Fruit fly (Drosophila melanogaster) whole organism, embryonic: ENCODE results near the gene CG31313.

Source experiments
- Aef1 ChIP-seq: fragments of 200-800 bp; sonication (Bioruptor generic); IDR thresholded peaks from 3 replicates; pipeline ENCODE4 v1.3.6; 2022; ENCODE audit warnings: missing biosample characterization, missing genetic modification characterization
- Asciz ChIP-seq: fragments of 200-800 bp; sonication (Bioruptor generic); optimal IDR thresholded peaks from 2 replicates; lab custom pipeline; 2017; ENCODE audit warnings: missing biosample characterization, mild to moderate bottlenecking, missing genetic modification characterization, missing genetic modification reagents
- CG12071 ChIP-seq: fragments of 200-800 bp; sonication (Bioruptor generic); optimal IDR thresholded peaks from 3 replicates; lab custom pipeline; 2018; ENCODE audit warnings: missing biosample characterization, mild to moderate bottlenecking, missing genetic modification characterization
- CG12769 ChIP-seq: fragments of 200-800 bp; sonication (Bioruptor generic); optimal IDR thresholded peaks from 2 replicates; lab custom pipeline; 2019; ENCODE audit warnings: missing biosample characterization, mild to moderate bottlenecking, missing genetic modification characterization, moderate library complexity
- CG13775 ChIP-seq: fragments of 200-800 bp; sonication (Bioruptor generic); optimal IDR thresholded peaks from 3 replicates; lab custom pipeline; 2017; ENCODE audit warnings: missing biosample characterization, mild to moderate bottlenecking, missing genetic modification characterization
- CG14441 ChIP-seq: fragments of 200-800 bp; sonication (Bioruptor generic); IDR thresholded peaks from 2 replicates; pipeline ENCODE4 v1.3.6; 2022; ENCODE audit warnings: missing biosample characterization, missing genetic modification characterization
- CG15073 ChIP-seq: fragments of 200-800 bp; sonication (Bioruptor generic); optimal IDR thresholded peaks from 2 replicates; lab custom pipeline; 2016; ENCODE audit warnings: missing biosample characterization, missing genetic modification characterization
- CG15601 ChIP-seq: fragments of 200-800 bp; sonication (Bioruptor generic); optimal IDR thresholded peaks from 3 replicates; lab custom pipeline; 2019; ENCODE audit warnings: missing biosample characterization, mild to moderate bottlenecking, missing genetic modification characterization, moderate library complexity
- CG17612 ChIP-seq: fragments of 200-800 bp; sonication (Bioruptor generic); IDR thresholded peaks from 2 replicates; pipeline ENCODE4 v1.3.6; 2022; ENCODE audit warnings: missing biosample characterization, missing genetic modification characterization
- CG18262 ChIP-seq: fragments of 200-800 bp; optimal IDR thresholded peaks from 3 replicates; lab custom pipeline; 2019; ENCODE audit warnings: missing biosample characterization, mild to moderate bottlenecking, missing genetic modification characterization, moderate library complexity
- CG2120 ChIP-seq: fragments of 200-800 bp; sonication (Bioruptor generic); optimal IDR thresholded peaks from 3 replicates; lab custom pipeline; 2016; ENCODE audit warnings: missing biosample characterization, missing genetic modification characterization
- CG2199 ChIP-seq: fragments of 200-800 bp; sonication (Bioruptor generic); IDR thresholded peaks from 3 replicates; pipeline ENCODE4 v1.3.6; 2022; ENCODE audit warnings: missing biosample characterization, missing genetic modification characterization
- CG2875 ChIP-seq: fragments of 200-800 bp; sonication (Bioruptor generic); optimal IDR thresholded peaks from 2 replicates; lab custom pipeline; 2017; ENCODE audit warnings: missing biosample characterization, mild to moderate bottlenecking, missing genetic modification characterization, missing genetic modification reagents
- CG34224 ChIP-seq: fragments of 200-800 bp; sonication (Bioruptor generic); IDR thresholded peaks from 3 replicates; pipeline ENCODE4 v1.3.6; 2022; ENCODE audit warnings: missing biosample characterization, missing genetic modification characterization; ENCODE audit not compliant: partially characterized antibody
- CG42726 ChIP-seq: fragments of 200-800 bp; sonication (Bioruptor generic); IDR thresholded peaks from 2 replicates; pipeline ENCODE4 v1.3.6; 2022; ENCODE audit warnings: missing biosample characterization, missing genetic modification characterization; ENCODE audit not compliant: partially characterized antibody
- CG5953 ChIP-seq: fragments of 200-800 bp; sonication (Bioruptor generic); IDR thresholded peaks from 2 replicates; pipeline ENCODE4 v1.3.6; 2022; ENCODE audit warnings: missing biosample characterization, missing genetic modification characterization
- CG8290 ChIP-seq, 3 experiments: fragments of 200-800 bp; sonication (Bioruptor generic); optimal IDR thresholded peaks; 2 replicates each; lab custom pipeline; 2016 to 2019; ENCODE audit warnings: missing biosample characterization in 3 of 3, missing genetic modification characterization in 3 of 3, mild to moderate bottlenecking in 2 of 3, moderate library complexity in 1 of 3
- CHES-1-like ChIP-seq: fragments of 200-800 bp; sonication (Bioruptor generic); optimal IDR thresholded peaks from 2 replicates; lab custom pipeline; 2016; ENCODE audit warnings: missing biosample characterization, missing genetic modification characterization
- Deaf1 ChIP-seq: fragments of 200-800 bp; optimal IDR thresholded peaks from 3 replicates; lab custom pipeline; 2019; ENCODE audit warnings: missing biosample characterization, mild to moderate bottlenecking, missing genetic modification characterization, moderate library complexity
- E2f1 ChIP-seq: fragments of 200-800 bp; sonication (Bioruptor generic); IDR thresholded peaks from 2 replicates; pipeline ENCODE4 v1.3.6; 2022; ENCODE audit warnings: missing biosample characterization, missing genetic modification characterization
- Gug ChIP-seq: fragments of 200-800 bp; sonication (Bioruptor generic); IDR thresholded peaks from 4 replicates; pipeline ENCODE4 v1.3.6; 2022; ENCODE audit warnings: missing biosample characterization, missing genetic modification characterization
- Hey ChIP-seq: fragments of 200-800 bp; sonication (Bioruptor generic); optimal IDR thresholded peaks from 3 replicates; lab custom pipeline; 2018; ENCODE audit warnings: missing biosample characterization, mild to moderate bottlenecking, missing genetic modification characterization
- Jarid2 ChIP-seq: fragments of 200-800 bp; sonication (Bioruptor generic); optimal IDR thresholded peaks from 3 replicates; lab custom pipeline; 2017; ENCODE audit warnings: mild to moderate bottlenecking, missing biosample characterization, missing genetic modification reagents, missing genetic modification characterization
- NFAT ChIP-seq: fragments of 200-800 bp; sonication (Bioruptor generic); IDR thresholded peaks from 2 replicates; pipeline ENCODE4 v1.3.6; 2022; ENCODE audit warnings: missing biosample characterization, missing genetic modification characterization
- Nf-YA ChIP-seq: fragments of 200-800 bp; sonication (Bioruptor generic); IDR thresholded peaks from 2 replicates; pipeline ENCODE4 v1.3.6; 2022; ENCODE audit warnings: missing biosample characterization, missing genetic modification characterization
- PHDP ChIP-seq: fragments of 200-800 bp; sonication (Bioruptor generic); optimal IDR thresholded peaks from 3 replicates; lab custom pipeline; 2018; ENCODE audit warnings: missing biosample characterization, mild to moderate bottlenecking, missing genetic modification characterization, moderate library complexity
- Rfx ChIP-seq: fragments of 200-800 bp; sonication (Bioruptor generic); IDR thresholded peaks from 2 replicates; pipeline ENCODE4 v1.3.6; 2022; ENCODE audit warnings: missing biosample characterization, missing genetic modification characterization
- Scr ChIP-seq: fragments of 200-800 bp; sonication (Bioruptor generic); IDR thresholded peaks from 2 replicates; pipeline ENCODE4 v1.3.6; 2022; ENCODE audit warnings: missing biosample characterization, missing genetic modification characterization; ENCODE audit not compliant: partially characterized antibody
- bbx ChIP-seq: fragments of 200-800 bp; sonication (Bioruptor generic); IDR thresholded peaks from 2 replicates; pipeline ENCODE4 v1.3.6; 2022; ENCODE audit warnings: missing biosample characterization, missing genetic modification characterization; ENCODE audit not compliant: partially characterized antibody
- bsh ChIP-seq, 2 experiments: fragments of 200-800 bp; sonication (Bioruptor generic); optimal IDR thresholded peaks; 2 replicates each; lab custom pipeline; 2017 to 2018; ENCODE audit warnings: mild to moderate bottlenecking in 2 of 2, missing biosample characterization in 2 of 2, missing genetic modification characterization in 2 of 2, moderate library complexity in 1 of 2
- chinmo ChIP-seq: fragments of 200-800 bp; sonication (Bioruptor generic); IDR thresholded peaks from 4 replicates; pipeline ENCODE4 v1.3.6; 2022; ENCODE audit warnings: missing biosample characterization, missing genetic modification characterization; ENCODE audit not compliant: partially characterized antibody
- croc ChIP-seq: fragments of 200-800 bp; sonication (Bioruptor generic); conservative IDR thresholded peaks from 3 replicates; pipeline ENCODE4 v1.3.6; 2022; ENCODE audit warnings: missing biosample characterization, missing genetic modification characterization
- hb ChIP-seq: fragments of 200-800 bp; sonication (Bioruptor generic); IDR thresholded peaks from 3 replicates; pipeline ENCODE4 v1.3.6; 2022; ENCODE audit warnings: missing biosample characterization, missing genetic modification characterization; ENCODE audit not compliant: partially characterized antibody
- maf-S ChIP-seq: fragments of 200-800 bp; sonication (Bioruptor generic); optimal IDR thresholded peaks from 2 replicates; lab custom pipeline; 2016; ENCODE audit warnings: missing biosample characterization, missing genetic modification characterization
- mirr ChIP-seq: fragments of 200-800 bp; sonication (Bioruptor generic); optimal IDR thresholded peaks from 3 replicates; lab custom pipeline; 2018; ENCODE audit warnings: missing biosample characterization, mild to moderate bottlenecking, missing genetic modification characterization
- odd ChIP-seq: fragments of 200-800 bp; sonication (Bioruptor generic); optimal IDR thresholded peaks from 2 replicates; lab custom pipeline; 2017; ENCODE audit warnings: missing biosample characterization, mild to moderate bottlenecking, missing genetic modification characterization
- scrt ChIP-seq: fragments of 200-800 bp; sonication (Bioruptor generic); optimal IDR thresholded peaks from 2 replicates; lab custom pipeline; 2018; ENCODE audit warnings: missing biosample characterization, mild to moderate bottlenecking, missing genetic modification characterization, moderate library complexity
- sob ChIP-seq: fragments of 200-800 bp; sonication (Bioruptor generic); IDR thresholded peaks from 2 replicates; pipeline ENCODE4 v1.3.6; 2022; ENCODE audit warnings: missing biosample characterization, missing genetic modification characterization
- sr ChIP-seq: fragments of 200-800 bp; sonication (Bioruptor generic); IDR thresholded peaks from 3 replicates; pipeline ENCODE4 v1.3.6; 2022; ENCODE audit warnings: missing biosample characterization, missing genetic modification characterization
- tll ChIP-seq, 2 experiments: fragments of 200-800 bp in 1 of 2; fragments of >200 bp in 1 of 2; sonication (Bioruptor generic) in 1 of 2; optimal IDR thresholded peaks; 2 replicates each; lab custom pipeline; 2017 to 2019; ENCODE audit warnings: missing biosample characterization in 2 of 2, missing genetic modification characterization in 2 of 2, mild to moderate bottlenecking in 1 of 2, moderate library complexity in 1 of 2
- ttk ChIP-seq: fragments of 200-800 bp; sonication (Bioruptor generic); IDR thresholded peaks from 2 replicates; pipeline ENCODE4 v2.1.2; 2022; ENCODE audit warnings: missing biosample characterization, missing genetic modification characterization
- wdn ChIP-seq: fragments of 200-800 bp; sonication (Bioruptor generic); IDR thresholded peaks from 2 replicates; pipeline ENCODE4 v1.3.6; 2022; ENCODE audit warnings: missing biosample characterization, missing genetic modification characterization
- zen ChIP-seq: fragments of 200-800 bp; sonication (Bioruptor generic); optimal IDR thresholded peaks from 3 replicates; lab custom pipeline; 2018; ENCODE audit warnings: missing biosample characterization, mild to moderate bottlenecking, missing genetic modification characterization, moderate library complexity

CG31313 gene

dm6 chr3R:14557480-14558354 is 9.5 kb downstream of the CG31313 start, which contains the start of gene Pde6 (continued):
- TF ChIP-seq wdn (0 out of 2 replicates have a peak, but pooled peaks have one; percentile 30), mirr (peak; percentile 54), CG34224 (peak; percentile 20; the same call in 1 of the 3 replicates), CG5953 (GFP tag; lab: Robert Waterston, UW) (no peak), chinmo (GFP tag; lab: Robert Waterston, UW) (peak; percentile 73; the same call in 2 of the 4 replicates), Nf-YA (GFP tag; lab: Robert Waterston, UW) (peak; percentile 57), scrt (GFP tag; lab: Kevin White, UChicago) (no peak), CG15073 (GFP tag; lab: Kevin White, UChicago) (peak; percentile 32), sr (peak; percentile 6; the same call in 1 of the 3 replicates), NFAT (GFP tag; lab: Robert Waterston, UW) (0 out of 2 replicates have a peak, but pooled peaks have one; percentile 19), tll (GFP tag; optimal IDR thresholded peaks at IDR 0.05; lab: Kevin White, UChicago) (no peak), sob (GFP tag; lab: Robert Waterston, UW) (no peak), CG17612 (GFP tag; lab: Robert Waterston, UW) (0 out of 2 replicates have a peak, but pooled peaks have one; percentile 14), PHDP (tag; lab: Kevin White, UChicago) (no peak), hb (GFP tag; lab: Robert Waterston, UW) (0 out of 3 replicates have a peak, but pooled peaks have one; percentile 9), Jarid2 (GFP tag; lab: Kevin White, UChicago) (peak; percentile 82), Scr (GFP tag; lab: Robert Waterston, UW) (0 out of 2 replicates have a peak, but pooled peaks have one; percentile 20), CG2875 (no peak), CG2120 (GFP tag; lab: Kevin White, UChicago) (no peak), Deaf1 (tag; lab: Kevin White, UChicago) (peak; percentile 14), ttk (no peak), Asciz (GFP tag; lab: Kevin White, UChicago) (no peak), CG18262 (tag; lab: Kevin White, UChicago) (no peak), CG13775 (GFP tag; lab: Kevin White, UChicago) (no peak), odd (no peak), croc (GFP tag; lab: Robert Waterston, UW) (no peak), CG2199 (GFP tag; lab: Robert Waterston, UW) (peak; percentile 43; the same call in 1 of the 3 replicates), CHES-1-like (no peak), CG12769 (tag; lab: Kevin White, UChicago) (peak; percentile 53), Rfx (0 out of 2 replicates have a peak, but pooled peaks have one; percentile 19), CG14441 (GFP tag; lab: Robert Waterston, UW) (0 out of 2 replicates have a peak, but pooled peaks have one; percentile 16), CG8290 (GFP tag; optimal IDR thresholded peaks at IDR 0.05; lab: Kevin White, UChicago) (no peak), CG8290 (tag; optimal IDR thresholded peaks at IDR 0.05; lab: Kevin White, UChicago) (peak in 1 of 2 experiments; percentile 61), CG12071 (GFP tag; lab: Kevin White, UChicago) (peak; percentile 3), Hey (peak; percentile 1), maf-S (GFP tag; lab: Kevin White, UChicago) (no peak), E2f1 (GFP tag; lab: Robert Waterston, UW) (peak; percentile 46; the same call in 1 of the 2 replicates), bsh (GFP tag; optimal IDR thresholded peaks at IDR 0.05; lab: Kevin White, UChicago) (peak in 1 of 2 experiments; percentile 78), Gug (peak; percentile 19; the same call in 1 of the 4 replicates), CG42726 (GFP tag; lab: Robert Waterston, UW) (peak; percentile 59), zen (tag; lab: Kevin White, UChicago) (no peak), CG15601 (tag; lab: Kevin White, UChicago) (no peak), Aef1 (GFP tag; lab: Robert Waterston, UW) (no peak), bbx (GFP tag; lab: Robert Waterston, UW) (peak; percentile 27; the same call in 1 of the 2 replicates)
